Fruit fly (Drosophila melanogaster) whole organism, embryonic: ENCODE measurements around the gene CG3434.

Experiments
- Atf3 ChIP-seq: fragments of 200-800 bp; sonication (Bioruptor generic); optimal IDR thresholded peaks from 3 replicates; lab custom pipeline; 2016; ENCODE audit warnings: missing biosample characterization, missing genetic modification characterization
- Awh ChIP-seq: fragments of 200-800 bp; sonication (Bioruptor generic); IDR thresholded peaks from 2 replicates; pipeline ENCODE4, ENCODE4 v1.3.6; 2022; ENCODE audit warnings: missing biosample characterization, missing genetic modification characterization
- BEAF-32 ChIP-seq: fragments of 200-800 bp; sonication (Bioruptor generic); optimal IDR thresholded peaks from 3 replicates; lab custom pipeline; 2017; ENCODE audit warnings: missing biosample characterization, missing genetic modification characterization, mild to moderate bottlenecking, moderate library complexity, missing genetic modification reagents
- CG11504 ChIP-seq: fragments of 200-800 bp; sonication (Bioruptor generic); optimal IDR thresholded peaks from 3 replicates; lab custom pipeline; 2019; ENCODE audit warnings: missing biosample characterization, mild to moderate bottlenecking, missing genetic modification characterization, moderate library complexity
- CG12744 ChIP-seq: fragments of 200-800 bp; sonication (Bioruptor generic); optimal IDR thresholded peaks from 2 replicates; lab custom pipeline; 2016; ENCODE audit warnings: missing biosample characterization, missing genetic modification characterization
- CG14014 ChIP-seq: fragments of 200-800 bp; sonication (Bioruptor generic); IDR thresholded peaks from 2 replicates; pipeline ENCODE4 v1.3.6; 2022; ENCODE audit warnings: missing biosample characterization, missing genetic modification characterization
- CG15514 ChIP-seq: fragments of 200-800 bp; sonication (Bioruptor generic); optimal IDR thresholded peaks from 3 replicates; lab custom pipeline; 2017; ENCODE audit warnings: missing biosample characterization, missing genetic modification characterization, mild to moderate bottlenecking, moderate library complexity, missing genetic modification reagents
- CG17612 ChIP-seq: fragments of 200-800 bp; sonication (Bioruptor generic); IDR thresholded peaks from 2 replicates; pipeline ENCODE4 v1.3.6; 2022; ENCODE audit warnings: missing biosample characterization, missing genetic modification characterization
- CG17802 ChIP-seq: fragments of 200-800 bp; sonication (Bioruptor generic); optimal IDR thresholded peaks from 2 replicates; lab custom pipeline; 2018; ENCODE audit warnings: missing biosample characterization, mild to moderate bottlenecking, missing genetic modification characterization, moderate library complexity
- CG2116 ChIP-seq: fragments of 200-800 bp; sonication (Bioruptor generic); optimal IDR thresholded peaks from 3 replicates; lab custom pipeline; 2018; ENCODE audit warnings: missing biosample characterization, mild to moderate bottlenecking, missing genetic modification characterization
- CG2129 ChIP-seq: fragments of 200-800 bp; sonication (Bioruptor generic); IDR thresholded peaks from 2 replicates; pipeline ENCODE4 v1.3.6; 2022; ENCODE audit warnings: missing biosample characterization, missing genetic modification characterization; ENCODE audit not compliant: partially characterized antibody
- CG2202 ChIP-seq: fragments of 200-800 bp; sonication (Bioruptor generic); optimal IDR thresholded peaks from 2 replicates; lab custom pipeline; 2018; ENCODE audit warnings: missing biosample characterization, mild to moderate bottlenecking, missing genetic modification characterization
- CG32767 ChIP-seq: fragments of 200-800 bp; sonication (Bioruptor generic); IDR thresholded peaks from 2 replicates; pipeline ENCODE4 v1.3.6; 2022; ENCODE audit warnings: missing biosample characterization, missing genetic modification characterization
- CG4328 ChIP-seq: fragments of 200-800 bp; sonication (Bioruptor generic); optimal IDR thresholded peaks from 3 replicates; lab custom pipeline; 2017; ENCODE audit warnings: missing biosample characterization, missing genetic modification reagents, missing genetic modification characterization
- CG4617 ChIP-seq: fragments of 200-800 bp; sonication (Bioruptor generic); optimal IDR thresholded peaks from 3 replicates; lab custom pipeline; 2016; ENCODE audit warnings: missing biosample characterization, missing genetic modification characterization, borderline replicate concordance
- CG4730 ChIP-seq: fragments of 200-800 bp; sonication (Bioruptor generic); IDR thresholded peaks from 2 replicates; pipeline ENCODE4 v1.3.6; 2022; ENCODE audit warnings: missing biosample characterization, missing genetic modification characterization
- CG6854 ChIP-seq: fragments of 200-800 bp; sonication (Bioruptor generic); optimal IDR thresholded peaks from 3 replicates; lab custom pipeline; 2017; ENCODE audit warnings: missing biosample characterization, mild to moderate bottlenecking, missing genetic modification characterization
- CG9437 ChIP-seq: fragments of 200-800 bp; sonication (Bioruptor generic); optimal IDR thresholded peaks from 2 replicates; lab custom pipeline; 2018; ENCODE audit warnings: missing biosample characterization, mild to moderate bottlenecking, missing genetic modification characterization
- CG9797 ChIP-seq: fragments of 200-800 bp; sonication (Bioruptor generic); optimal IDR thresholded peaks from 3 replicates; lab custom pipeline; 2018; ENCODE audit warnings: missing biosample characterization, mild to moderate bottlenecking, missing genetic modification characterization
- D ChIP-seq, 2 experiments: fragments of 200-800 bp in 1 of 2; fragments of >200 bp in 1 of 2; sonication (Bioruptor generic) in 1 of 2; optimal IDR thresholded peaks; 2 replicates in 1 of 2; 3 replicates in 1 of 2; lab custom pipeline; 2017; ENCODE audit warnings: mild to moderate bottlenecking in 1 of 2, missing biosample characterization in 1 of 2, missing genetic modification characterization in 1 of 2, missing genetic modification reagents in 1 of 2
- Doc2 ChIP-seq: fragments of 200-800 bp; sonication (Bioruptor generic); IDR thresholded peaks from 2 replicates; pipeline ENCODE4 v1.3.6; 2022; ENCODE audit warnings: missing biosample characterization, missing genetic modification characterization
- GATAe ChIP-seq: fragments of 200-800 bp; sonication (Bioruptor generic); conservative IDR thresholded peaks from 2 replicates; pipeline ENCODE4 v1.3.6; 2022; ENCODE audit warnings: missing biosample characterization, missing genetic modification characterization
- Gug ChIP-seq: fragments of 200-800 bp; sonication (Bioruptor generic); IDR thresholded peaks from 4 replicates; pipeline ENCODE4 v1.3.6; 2022; ENCODE audit warnings: missing biosample characterization, missing genetic modification characterization
- Hand ChIP-seq: fragments of 200-800 bp; sonication (Bioruptor generic); optimal IDR thresholded peaks from 2 replicates; lab custom pipeline; 2017; ENCODE audit warnings: mild to moderate bottlenecking, missing biosample characterization, missing genetic modification reagents, missing genetic modification characterization
- MESR4 ChIP-seq: fragments of 200-800 bp; sonication (Bioruptor generic); optimal IDR thresholded peaks from 2 replicates; lab custom pipeline; 2018; ENCODE audit warnings: missing biosample characterization, mild to moderate bottlenecking, missing genetic modification characterization, moderate library complexity
- Med ChIP-seq: fragments of 200-800 bp; sonication (Bioruptor generic); peaks from one replicate; lab custom pipeline; 2016; ENCODE audit warnings: missing biosample characterization, missing genetic modification characterization, mild to moderate bottlenecking, inconsistent platforms, moderate library complexity
- PHDP ChIP-seq: fragments of 200-800 bp; sonication (Bioruptor generic); optimal IDR thresholded peaks from 3 replicates; lab custom pipeline; 2018; ENCODE audit warnings: missing biosample characterization, mild to moderate bottlenecking, missing genetic modification characterization, moderate library complexity
- Ravus ChIP-seq: fragments of 200-800 bp; sonication (Bioruptor generic); IDR thresholded peaks from 2 replicates; pipeline ENCODE4 v1.3.6; 2022; ENCODE audit warnings: missing biosample characterization, missing genetic modification characterization
- Sin3A ChIP-seq: fragments of >200 bp; optimal IDR thresholded peaks from 2 replicates; lab custom pipeline; 2018
- Vsx1 ChIP-seq: fragments of 200-800 bp; sonication (Bioruptor generic); optimal IDR thresholded peaks from 2 replicates; lab custom pipeline; 2017; ENCODE audit warnings: missing biosample characterization, mild to moderate bottlenecking, missing genetic modification characterization, missing genetic modification reagents
- ac ChIP-seq: fragments of 200-800 bp; sonication (Bioruptor generic); optimal IDR thresholded peaks from 3 replicates; lab custom pipeline; 2017; ENCODE audit warnings: missing biosample characterization, mild to moderate bottlenecking, missing genetic modification characterization
- aop ChIP-seq: fragments of 200-800 bp; sonication (Bioruptor generic); IDR thresholded peaks from 2 replicates; pipeline ENCODE4 v1.3.6; 2022; ENCODE audit warnings: missing biosample characterization, missing genetic modification characterization
- ap ChIP-seq: fragments of 200-800 bp; sonication (Bioruptor generic); IDR thresholded peaks from 2 replicates; pipeline ENCODE4 v1.3.6; 2022; ENCODE audit warnings: missing biosample characterization, missing genetic modification characterization
- bsh ChIP-seq, 2 experiments: fragments of 200-800 bp; sonication (Bioruptor generic); optimal IDR thresholded peaks; 2 replicates each; lab custom pipeline; 2017 to 2018; ENCODE audit warnings: mild to moderate bottlenecking in 2 of 2, missing biosample characterization in 2 of 2, missing genetic modification characterization in 2 of 2, moderate library complexity in 1 of 2
- ci ChIP-seq: fragments of 200-800 bp; sonication (Bioruptor generic); IDR thresholded peaks from 3 replicates; pipeline ENCODE4 v1.3.6; 2022; ENCODE audit warnings: missing biosample characterization, missing genetic modification characterization
- esg ChIP-seq: fragments of 200-800 bp; sonication (Bioruptor generic); conservative IDR thresholded peaks from 2 replicates; pipeline ENCODE4 v1.3.6; 2022; ENCODE audit warnings: missing biosample characterization, missing genetic modification characterization
- fru ChIP-seq: fragments of >200 bp; optimal IDR thresholded peaks from 2 replicates; lab custom pipeline; 2017
- gsb ChIP-seq: fragments of 200-800 bp; sonication (Bioruptor generic); IDR thresholded peaks from 2 replicates; pipeline ENCODE4 v1.3.6; 2022; ENCODE audit warnings: missing biosample characterization, missing genetic modification characterization
- insv ChIP-seq, 2 experiments: fragments of 200-800 bp; sonication (Bioruptor generic); optimal IDR thresholded peaks; 3 replicates each; lab custom pipeline; 2016 to 2018; ENCODE audit warnings: missing biosample characterization in 2 of 2, missing genetic modification characterization in 2 of 2
- mam ChIP-seq: fragments of 200-800 bp; sonication (Bioruptor generic); optimal IDR thresholded peaks from 3 replicates; lab custom pipeline; 2016; ENCODE audit warnings: missing biosample characterization, missing genetic modification characterization
- nmo ChIP-seq: fragments of 200-800 bp; sonication (Bioruptor generic); optimal IDR thresholded peaks from 2 replicates; lab custom pipeline; 2018; ENCODE audit warnings: missing biosample characterization, mild to moderate bottlenecking, missing genetic modification characterization, moderate library complexity
- repo ChIP-seq: fragments of 200-800 bp; sonication (Bioruptor generic); optimal IDR thresholded peaks from 2 replicates; lab custom pipeline; 2016; ENCODE audit warnings: missing biosample characterization, missing genetic modification characterization
- schlank ChIP-seq: fragments of 200-800 bp; sonication (Bioruptor generic); optimal IDR thresholded peaks from 2 replicates; lab custom pipeline; 2018; ENCODE audit warnings: missing biosample characterization, mild to moderate bottlenecking, missing genetic modification characterization
- sens ChIP-seq: fragments of 200-800 bp; sonication (Bioruptor generic); peaks from one replicate; lab custom pipeline; 2016; ENCODE audit warnings: missing biosample characterization, missing genetic modification characterization
- sens-2 ChIP-seq: fragments of 200-800 bp; sonication (Bioruptor generic); IDR thresholded peaks from 2 replicates; pipeline ENCODE4 v1.3.6; 2022; ENCODE audit warnings: missing biosample characterization, missing genetic modification characterization
- seq ChIP-seq: fragments of 200-800 bp; sonication (Bioruptor generic); IDR thresholded peaks from 2 replicates; pipeline ENCODE4 v1.3.6; 2022; ENCODE audit warnings: missing biosample characterization, missing genetic modification characterization
- tx ChIP-seq: fragments of 200-800 bp; sonication (Bioruptor generic); optimal IDR thresholded peaks from 2 replicates; lab custom pipeline; 2016; ENCODE audit warnings: missing biosample characterization, missing genetic modification characterization
- unpg ChIP-seq: fragments of 200-800 bp; sonication (Bioruptor generic); optimal IDR thresholded peaks from 3 replicates; lab custom pipeline; 2018; ENCODE audit warnings: missing biosample characterization, mild to moderate bottlenecking, missing genetic modification characterization, moderate library complexity
- vfl ChIP-seq: fragments of 200-800 bp; sonication (Bioruptor generic); optimal IDR thresholded peaks from 2 replicates; lab custom pipeline; 2016; ENCODE audit warnings: missing biosample characterization, missing genetic modification characterization

CG3434 gene

dm6 chr3L:9460775-9461491, at the start of gene CG3434, which contains the start of gene CG44838 (continued):
- TF ChIP-seq Sin3A (lab: Kevin White, UChicago): peak; percentile 2
- TF ChIP-seq CG2116 (GFP tag; lab: Kevin White, UChicago): peak; percentile 88
- peak; percentile 73 for TF ChIP-seq Atf3 (GFP tag; lab: Kevin White, UChicago)
- peak; percentile 92 for TF ChIP-seq Med (GFP tag; lab: Kevin White, UChicago)
- peak; percentile 78 for TF ChIP-seq unpg
- peak in 1 of 2 experiments; percentile 61 for TF ChIP-seq insv (GFP tag; optimal IDR thresholded peaks at IDR 0.05; lab: Kevin White, UChicago)
- peak; percentile 55; the same call in 1 of the 2 replicates for TF ChIP-seq seq
- peak; percentile 35; the same call in 1 of the 2 replicates for TF ChIP-seq ap (GFP tag; lab: Robert Waterston, UW)
- TF ChIP-seq BEAF-32 (GFP tag; lab: Kevin White, UChicago): peak; percentile 38
- TF ChIP-seq tx (GFP tag; lab: Kevin White, UChicago): peak; percentile 62
- TF ChIP-seq CG4730 (GFP tag; lab: Robert Waterston, UW): peak; percentile 48; the same call in 1 of the 2 replicates
- no peak for TF ChIP-seq gsb (GFP tag; lab: Robert Waterston, UW)
- TF ChIP-seq esg (GFP tag; lab: Robert Waterston, UW): peak; percentile 65
- TF ChIP-seq CG12744: peak; percentile 28
- no peak; the same call in 1 of the 2 replicates for TF ChIP-seq Ravus (GFP tag; lab: Robert Waterston, UW)
- peak; percentile 58 for TF ChIP-seq Vsx1
- TF ChIP-seq Hand (GFP tag; lab: Kevin White, UChicago): peak; percentile 66
- TF ChIP-seq D (optimal IDR thresholded peaks at IDR 0.05; lab: Kevin White, UChicago): no peak
- TF ChIP-seq D (GFP tag; optimal IDR thresholded peaks at IDR 0.05; lab: Kevin White, UChicago): peak; percentile 70
- TF ChIP-seq CG15514 (GFP tag; lab: Kevin White, UChicago): peak; percentile 90
- TF ChIP-seq CG9797 (GFP tag; lab: Kevin White, UChicago): peak; percentile 25
- TF ChIP-seq CG11504 (tag; lab: Kevin White, UChicago): peak; percentile 79
- TF ChIP-seq sens: peak; percentile 95
- no peak for TF ChIP-seq aop (GFP tag; lab: Robert Waterston, UW)
- TF ChIP-seq Gug (GFP tag; lab: Robert Waterston, UW): peak; percentile 55
- TF ChIP-seq CG17612 (GFP tag; lab: Robert Waterston, UW): no peak
- TF ChIP-seq GATAe: no peak
- TF ChIP-seq CG9437 (GFP tag; lab: Kevin White, UChicago): peak; percentile 82
- peak; percentile 67; the same call in 1 of the 2 replicates for TF ChIP-seq Awh (GFP tag; lab: Robert Waterston, UW)
- peak; percentile 87 for TF ChIP-seq nmo (GFP tag; lab: Kevin White, UChicago)
- peak; percentile 81 for TF ChIP-seq CG4617
- peak; percentile 58 for TF ChIP-seq CG17802 (tag; lab: Kevin White, UChicago)
- TF ChIP-seq schlank (tag; lab: Kevin White, UChicago): no peak
- no peak for TF ChIP-seq sens-2 (GFP tag; lab: Robert Waterston, UW)
- TF ChIP-seq ac: no peak
- TF ChIP-seq CG4328 (GFP tag; lab: Kevin White, UChicago): peak; percentile 72
- TF ChIP-seq mam (GFP tag; lab: Kevin White, UChicago): peak; percentile 76
- peak; percentile 68 for TF ChIP-seq vfl (GFP tag; lab: Kevin White, UChicago)
- peak; percentile 79; the same call in 2 of the 3 replicates for TF ChIP-seq ci (GFP tag; lab: Robert Waterston, UW)
- TF ChIP-seq CG32767: no peak; the same call in 1 of the 2 replicates
- no peak for TF ChIP-seq fru (lab: Kevin White, UChicago)
- TF ChIP-seq bsh (GFP tag; optimal IDR thresholded peaks at IDR 0.05; lab: Kevin White, UChicago): peak; percentile 9 to 81
- no peak for TF ChIP-seq Doc2 (GFP tag; lab: Robert Waterston, UW)
- TF ChIP-seq CG2129: no peak
- TF ChIP-seq CG14014 (GFP tag; lab: Robert Waterston, UW): peak; percentile 70
- TF ChIP-seq repo (GFP tag; lab: Kevin White, UChicago): no peak
- peak; percentile 58 for TF ChIP-seq CG2202 (tag; lab: Kevin White, UChicago)
- TF ChIP-seq PHDP (tag; lab: Kevin White, UChicago): peak; percentile 81
- peak; percentile 70 for TF ChIP-seq CG6854 (GFP tag; lab: Kevin White, UChicago)
- TF ChIP-seq MESR4 (GFP tag; lab: Kevin White, UChicago): no peak
